Fruit fly (Drosophila melanogaster): Measurements from ENCODE around the gene fabp.

fabp gene

DNA sequence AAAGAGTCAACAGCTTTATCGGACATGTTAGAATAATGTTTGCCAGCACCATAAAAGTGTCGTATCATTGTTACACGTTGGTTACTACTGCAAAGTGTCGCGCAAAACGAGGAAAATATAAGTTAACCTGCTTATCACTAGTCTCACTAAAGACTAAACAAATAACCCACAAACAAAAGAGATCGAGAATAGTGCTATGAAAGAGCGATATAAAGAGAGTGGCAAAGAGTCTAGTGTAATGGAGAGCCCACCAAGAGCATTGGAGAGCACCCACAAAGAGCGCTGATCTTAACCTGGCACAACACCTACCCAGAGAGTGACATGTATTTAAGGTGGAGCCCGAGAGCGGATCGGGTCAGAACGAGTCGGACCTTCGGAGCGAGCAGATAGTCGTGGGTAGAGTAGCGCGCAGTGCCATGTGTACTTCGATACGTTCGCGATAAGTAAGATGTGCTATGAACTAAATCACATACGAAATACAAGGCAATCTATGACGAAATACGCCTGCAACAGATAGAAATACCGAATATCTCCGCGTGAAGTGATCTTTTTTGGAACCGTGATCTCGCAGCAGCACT lies 2.1 kb upstream of the fabp start, which contains the start of gene Mrp4 (continued):
- TF ChIP-seq Atf3 (GFP tag; optimal IDR thresholded peaks at IDR 0.05) (no peak), sens (GFP tag) (peak; percentile 90), CG7372 (GFP tag; IDR thresholded peaks at IDR 0.05) (no peak), CG12071 (GFP tag; optimal IDR thresholded peaks at IDR 0.05) (peak; percentile 76), grau (tag; optimal IDR thresholded peaks at IDR 0.05) (no peak), CG7963 (GFP tag; IDR thresholded peaks at IDR 0.05; ENCODE audit: partially characterized antibody) (no peak), CG10321 (GFP tag; IDR thresholded peaks at IDR 0.05) (no peak), lmd (GFP tag; IDR thresholded peaks at IDR 0.05) (no peak), NC2α (GFP tag; optimal IDR thresholded peaks at IDR 0.05) (peak; percentile 57), CG9817 (tag; optimal IDR thresholded peaks at IDR 0.05) (no peak), CG8290 (GFP tag; optimal IDR thresholded peaks at IDR 0.05) (no peak), CG8290 (tag; optimal IDR thresholded peaks at IDR 0.05) (no peak), CG30431 (GFP tag; optimal IDR thresholded peaks at IDR 0.05) (no peak), NK7.1 (GFP tag; optimal IDR thresholded peaks at IDR 0.05) (peak; percentile 57), CG8388 (GFP tag; optimal IDR thresholded peaks at IDR 0.05) (no peak), Dll (GFP tag; IDR thresholded peaks at IDR 0.05; ENCODE audit: partially characterized antibody) (peak; percentile 66; the same call in 3 of the 4 replicates), dimm (GFP tag; IDR thresholded peaks at IDR 0.05) (no peak), sd (tag; optimal IDR thresholded peaks at IDR 0.05) (peak; percentile 62), Awh (GFP tag; IDR thresholded peaks at IDR 0.05) (peak; percentile 32; the same call in 1 of the 2 replicates), CG3838 (GFP tag; optimal IDR thresholded peaks at IDR 0.05) (no peak), CG6272 (GFP tag; IDR thresholded peaks at IDR 0.05) (no peak), CG7357 (GFP tag; IDR thresholded peaks at IDR 0.05) (no peak), CG4730 (GFP tag; IDR thresholded peaks at IDR 0.05) (no peak), ap (GFP tag; IDR thresholded peaks at IDR 0.05) (no peak), H15 (GFP tag; IDR thresholded peaks at IDR 0.05) (no peak), CG15601 (tag; optimal IDR thresholded peaks at IDR 0.05) (peak; percentile 10), Ets65A (GFP tag) (no peak), Med (GFP tag) (peak; percentile 79), Sin3A (optimal IDR thresholded peaks at IDR 0.05) (no peak), maf-S (GFP tag; optimal IDR thresholded peaks at IDR 0.05) (no peak), pnt (GFP tag; optimal IDR thresholded peaks at IDR 0.05) (no peak), CG8281 (tag; optimal IDR thresholded peaks at IDR 0.05) (no peak), CG30020 (tag; optimal IDR thresholded peaks at IDR 0.05) (no peak), salm (tag; optimal IDR thresholded peaks at IDR 0.05) (peak; percentile 71), MESR4 (GFP tag; optimal IDR thresholded peaks at IDR 0.05) (peak; percentile 14), CG13624 (GFP tag; optimal IDR thresholded peaks at IDR 0.05) (peak; percentile 18), tap (tag; optimal IDR thresholded peaks at IDR 0.05) (peak; percentile 49), onecut (GFP tag; IDR thresholded peaks at IDR 0.05) (peak; percentile 45; the same call in 1 of the 2 replicates), cas (GFP tag; IDR thresholded peaks at IDR 0.05) (no peak), CG2120 (GFP tag; optimal IDR thresholded peaks at IDR 0.05) (peak; percentile 24), CG7987 (GFP tag; optimal IDR thresholded peaks at IDR 0.05) (no peak), Ssrp (tag; optimal IDR thresholded peaks at IDR 0.05) (no peak), HLH54F (GFP tag; optimal IDR thresholded peaks at IDR 0.05) (no peak), Poxn (GFP tag; IDR thresholded peaks at IDR 0.05) (no peak), inv (GFP tag; IDR thresholded peaks at IDR 0.05; ENCODE audit: partially characterized antibody) (no peak), otp (GFP tag; IDR thresholded peaks at IDR 0.05) (peak; percentile 53; the same call in 2 of the 3 replicates), slou (GFP tag; optimal IDR thresholded peaks at IDR 0.05) (no peak), CG14050 (GFP tag; IDR thresholded peaks at IDR 0.05) (no peak), unc-4 (GFP tag; IDR thresholded peaks at IDR 0.05; ENCODE audit: partially characterized antibody) (peak; percentile 48; the same call in 1 of the 2 replicates), sc (optimal IDR thresholded peaks at IDR 0.05) (no peak), sc (GFP tag; optimal IDR thresholded peaks at IDR 0.05) (peak; percentile 31), oc (tag; optimal IDR thresholded peaks at IDR 0.05) (peak; percentile 19), fd64A (GFP tag; optimal IDR thresholded peaks at IDR 0.05) (no peak)
